Worm (Caenorhabditis elegans) whole organism, young adult: ENCODE results near the gene R10E9.4.

Source experiments
- B0019.2 ChIP-seq: fragments of 200-800 bp; sonication (Bioruptor generic); conservative IDR thresholded peaks from 2 replicates; pipeline ENCODE4 v1.3.6; 2022; ENCODE audit warnings: missing genetic modification reagents, missing genetic modification characterization, missing compliant biosample characterization
- C17E4.6 ChIP-seq: fragments of 200-800 bp; sonication (Bioruptor generic); IDR thresholded peaks from 2 replicates; pipeline ENCODE4 v1.3.6; 2022; ENCODE audit warnings: missing genetic modification reagents, missing genetic modification characterization, missing compliant biosample characterization
- F10E7.11 ChIP-seq: sonication (generic microtip); optimal IDR thresholded peaks from 2 replicates; lab custom pipeline; 2017; ENCODE audit warnings: mild to moderate bottlenecking, missing genetic modification characterization, moderate library complexity, missing compliant biosample characterization
- F22D6.2 ChIP-seq: sonication (generic microtip); optimal IDR thresholded peaks from 2 replicates; lab custom pipeline; 2016; ENCODE audit warnings: mild to moderate bottlenecking, missing genetic modification characterization, missing compliant biosample characterization
- F23B12.7 ChIP-seq: sonication (generic microtip); optimal IDR thresholded peaks from 2 replicates; lab custom pipeline; 2017; ENCODE audit warnings: missing genetic modification characterization, mild to moderate bottlenecking, missing compliant biosample characterization, antibody characterized with exemption, moderate library complexity; ENCODE audit not compliant: insufficient read depth
- F33H1.4 ChIP-seq: fragments of 200-800 bp; sonication (Bioruptor generic); IDR thresholded peaks from 2 replicates; pipeline ENCODE4 v1.3.6; 2022; ENCODE audit warnings: missing genetic modification reagents, missing genetic modification characterization, missing compliant biosample characterization
- F37B4.10 ChIP-seq: fragments of 200-800 bp; sonication (Bioruptor generic); IDR thresholded peaks from 2 replicates; pipeline ENCODE4 v1.3.6; 2022; ENCODE audit warnings: missing genetic modification characterization, missing compliant biosample characterization
- F49E8.2 ChIP-seq: sonication (generic microtip); optimal IDR thresholded peaks from 3 replicates; lab custom pipeline; 2017; ENCODE audit warnings: missing genetic modification characterization, mild to moderate bottlenecking, missing compliant biosample characterization, antibody characterized with exemption, moderate library complexity; ENCODE audit not compliant: insufficient read depth
- F57A8.1 ChIP-seq: fragments of 200-800 bp; sonication (Bioruptor generic); optimal IDR thresholded peaks from 2 replicates; lab custom pipeline; 2018; ENCODE audit warnings: mild to moderate bottlenecking, missing genetic modification characterization, moderate library complexity, missing compliant biosample characterization
- T07F8.4 ChIP-seq: sonication (generic microtip); optimal IDR thresholded peaks from 2 replicates; lab custom pipeline; 2016; ENCODE audit warnings: mild to moderate bottlenecking, missing genetic modification characterization, moderate library complexity, missing compliant biosample characterization
- Y56A3A.18 ChIP-seq: fragments of 200-800 bp; sonication (Bioruptor generic); IDR thresholded peaks from 2 replicates; pipeline ENCODE4 v1.3.6; 2022; ENCODE audit warnings: missing genetic modification reagents, missing genetic modification characterization, missing compliant biosample characterization
- akir-1 ChIP-seq: fragments of 200-800 bp; sonication (Bioruptor generic); optimal IDR thresholded peaks from 2 replicates; lab custom pipeline; 2018; ENCODE audit warnings: mild to moderate bottlenecking, missing genetic modification characterization, moderate library complexity, missing compliant biosample characterization
- aptf-2 ChIP-seq: fragments of 200-800 bp; sonication (Bioruptor generic); conservative IDR thresholded peaks from 2 replicates; pipeline ENCODE4 v1.3.6; 2022; ENCODE audit warnings: missing genetic modification reagents, missing genetic modification characterization, missing compliant biosample characterization
- attf-3 ChIP-seq: fragments of 200-800 bp; sonication (Bioruptor generic); conservative IDR thresholded peaks from 2 replicates; pipeline ENCODE4 v1.3.6; 2022; ENCODE audit warnings: missing genetic modification reagents, missing genetic modification characterization, missing compliant biosample characterization
- bed-1 ChIP-seq: fragments of 200-800 bp; sonication (Bioruptor generic); IDR thresholded peaks from 2 replicates; pipeline ENCODE4 v1.3.6; 2022; ENCODE audit warnings: missing genetic modification reagents, missing genetic modification characterization, missing compliant biosample characterization
- ccch-3 ChIP-seq: fragments of 200-800 bp; sonication (Bioruptor generic); optimal IDR thresholded peaks from 2 replicates; lab custom pipeline; 2018; ENCODE audit warnings: mild to moderate bottlenecking, missing genetic modification characterization, missing compliant biosample characterization
- cebp-1 ChIP-seq, 2 experiments: fragments of 200-800 bp in 1 of 2; sonication (Bioruptor generic) in 1 of 2; sonication (generic microtip) in 1 of 2; IDR thresholded peaks in 1 of 2; optimal IDR thresholded peaks in 1 of 2; 2 replicates each; pipeline versions ENCODE4 v1.3.6 to Lab custom; 2017 to 2022; ENCODE audit warnings: missing compliant biosample characterization in 2 of 2, missing genetic modification characterization in 2 of 2, mild to moderate bottlenecking in 1 of 2, missing genetic modification reagents in 1 of 2, moderate library complexity in 1 of 2
- ets-4 ChIP-seq: fragments of 200-800 bp; sonication (Bioruptor generic); optimal IDR thresholded peaks from 2 replicates; lab custom pipeline; 2018; ENCODE audit warnings: mild to moderate bottlenecking, missing genetic modification characterization, missing compliant biosample characterization
- fkh-3 ChIP-seq: sonication (generic microtip); optimal IDR thresholded peaks from 2 replicates; lab custom pipeline; 2016; ENCODE audit warnings: mild to moderate bottlenecking, missing genetic modification characterization, missing compliant biosample characterization
- him-1 ChIP-seq: sonication (generic microtip); optimal IDR thresholded peaks from 2 replicates; lab custom pipeline; 2016; ENCODE audit warnings: missing genotype, missing genetic modification reagents, missing genetic modification characterization, missing compliant biosample characterization
- lag-1 ChIP-seq: fragments of 200-800 bp; sonication (Bioruptor generic); IDR thresholded peaks from 2 replicates; pipeline ENCODE4 v1.3.6; 2022; ENCODE audit warnings: missing genetic modification reagents, missing genetic modification characterization, missing compliant biosample characterization
- let-526 ChIP-seq: fragments of 200-800 bp; sonication (Bioruptor generic); IDR thresholded peaks from 2 replicates; pipeline ENCODE4 v1.3.6; 2022; ENCODE audit warnings: missing genetic modification reagents, missing genetic modification characterization, missing compliant biosample characterization
- let-607 ChIP-seq, 2 experiments: fragments of 200-800 bp in 1 of 2; sonication (Bioruptor generic) in 1 of 2; sonication (generic microtip) in 1 of 2; optimal IDR thresholded peaks; 2 replicates each; lab custom pipeline; 2016 to 2018; ENCODE audit warnings: mild to moderate bottlenecking in 2 of 2, missing compliant biosample characterization in 2 of 2, missing genetic modification characterization in 2 of 2, moderate library complexity in 2 of 2, missing genotype in 1 of 2
- lin-35 ChIP-seq, 3 experiments: fragments of 150-350 bp in 2 of 3; sonication (generic microtip) in 1 of 3; optimal IDR thresholded peaks; 2 replicates each; lab custom pipeline; 2014 to 2018; ENCODE audit warnings: missing biosample characterization in 3 of 3, missing genetic modification characterization in 3 of 3, missing genetic modification reagents in 3 of 3
- lin-54 ChIP-seq: fragments of 200-800 bp; sonication (Bioruptor generic); optimal IDR thresholded peaks from 2 replicates; lab custom pipeline; 2018; ENCODE audit warnings: mild to moderate bottlenecking, missing genetic modification characterization, missing compliant biosample characterization
- lsl-1 ChIP-seq: fragments of 200-800 bp; sonication (Bioruptor generic); optimal IDR thresholded peaks from 2 replicates; lab custom pipeline; 2018; ENCODE audit warnings: mild to moderate bottlenecking, missing genetic modification characterization, moderate library complexity, missing compliant biosample characterization
- madf-10 ChIP-seq: sonication (generic microtip); optimal IDR thresholded peaks from 2 replicates; lab custom pipeline; 2016; ENCODE audit warnings: mild to moderate bottlenecking, missing genetic modification characterization, missing compliant biosample characterization
- madf-3 ChIP-seq: fragments of 200-800 bp; sonication (Bioruptor generic); IDR thresholded peaks from 2 replicates; pipeline ENCODE4 v1.3.6; 2022; ENCODE audit warnings: missing genetic modification reagents, missing genetic modification characterization, missing compliant biosample characterization
- madf-8 ChIP-seq: fragments of 200-800 bp; sonication (Bioruptor generic); conservative IDR thresholded peaks from 2 replicates; pipeline ENCODE4 v1.3.6; 2022; ENCODE audit warnings: missing genetic modification reagents, missing genetic modification characterization, missing compliant biosample characterization
- nfya-2 ChIP-seq: fragments of 200-800 bp; sonication (Bioruptor generic); IDR thresholded peaks from 2 replicates; pipeline ENCODE4 v1.3.6; 2022; ENCODE audit warnings: missing genetic modification reagents, missing genetic modification characterization, missing compliant biosample characterization
- nhr-120 ChIP-seq: fragments of 200-800 bp; sonication (Bioruptor generic); IDR thresholded peaks from 2 replicates; pipeline ENCODE4 v1.3.6; 2022; ENCODE audit warnings: missing genetic modification characterization, missing compliant biosample characterization
- nhr-27 ChIP-seq: fragments of 200-800 bp; sonication (Bioruptor generic); optimal IDR thresholded peaks from 2 replicates; lab custom pipeline; 2018; ENCODE audit warnings: mild to moderate bottlenecking, missing genetic modification characterization, moderate library complexity, missing compliant biosample characterization
- pha-4 ChIP-seq: fragments of 150-350 bp; sonication (generic microtip); optimal IDR thresholded peaks from 2 replicates; lab custom pipeline; 2014; ENCODE audit warnings: missing biosample characterization, missing genetic modification reagents, missing genetic modification characterization
- rpc-1 ChIP-seq, 2 experiments: fragments of 150-350 bp in 1 of 2; sonication (generic microtip) in 1 of 2; optimal IDR thresholded peaks; 2 replicates each; lab custom pipeline; 2014 to 2018; ENCODE audit warnings: missing biosample characterization in 1 of 2, missing genetic modification characterization in 1 of 2, missing genetic modification reagents in 1 of 2, missing genotype in 1 of 2
- snpc-3.4 ChIP-seq: sonication (generic microtip); optimal IDR thresholded peaks from 2 replicates; lab custom pipeline; 2017; ENCODE audit warnings: missing genetic modification characterization, mild to moderate bottlenecking, missing compliant biosample characterization, antibody characterized with exemption, moderate library complexity, missing genotype, missing genetic modification reagents
- somi-1 ChIP-seq: fragments of 200-800 bp; sonication (Bioruptor generic); optimal IDR thresholded peaks from 2 replicates; lab custom pipeline; 2018; ENCODE audit warnings: mild to moderate bottlenecking, missing genetic modification characterization, missing compliant biosample characterization
- sptf-2 ChIP-seq: fragments of 200-800 bp; sonication (Bioruptor generic); optimal IDR thresholded peaks from 2 replicates; lab custom pipeline; 2018; ENCODE audit warnings: mild to moderate bottlenecking, missing genetic modification characterization, missing compliant biosample characterization
- tbx-9 ChIP-seq: sonication (generic microtip); optimal IDR thresholded peaks from 2 replicates; lab custom pipeline; 2016; ENCODE audit warnings: borderline replicate concordance, missing genetic modification characterization, inconsistent platforms, missing compliant biosample characterization
- tlf-1 ChIP-seq: fragments of 200-800 bp; sonication (Bioruptor generic); optimal IDR thresholded peaks from 2 replicates; lab custom pipeline; 2018; ENCODE audit warnings: mild to moderate bottlenecking, missing genetic modification characterization, missing compliant biosample characterization
- unc-130 ChIP-seq: sonication (generic microtip); optimal IDR thresholded peaks from 2 replicates; lab custom pipeline; 2016; ENCODE audit warnings: missing genetic modification reagents, missing genetic modification characterization, missing compliant biosample characterization
- unc-62 ChIP-seq: fragments of 150-350 bp; optimal IDR thresholded peaks from 2 replicates; lab custom pipeline; 2014; ENCODE audit warnings: missing biosample characterization, missing genetic modification reagents, missing genetic modification characterization
- zim-3 ChIP-seq: sonication (generic microtip); optimal IDR thresholded peaks from 2 replicates; lab custom pipeline; 2017; ENCODE audit warnings: mild to moderate bottlenecking, missing genetic modification characterization, moderate library complexity, missing compliant biosample characterization
- ztf-26 ChIP-seq: sonication (generic microtip); optimal IDR thresholded peaks from 2 replicates; lab custom pipeline; 2017; ENCODE audit warnings: missing genetic modification characterization, missing compliant biosample characterization
- ztf-3 ChIP-seq: fragments of 200-800 bp; sonication (Bioruptor generic); optimal IDR thresholded peaks from 2 replicates; lab custom pipeline; 2018; ENCODE audit warnings: mild to moderate bottlenecking, missing genetic modification characterization, missing compliant biosample characterization

Gene R10E9.4

DNA sequence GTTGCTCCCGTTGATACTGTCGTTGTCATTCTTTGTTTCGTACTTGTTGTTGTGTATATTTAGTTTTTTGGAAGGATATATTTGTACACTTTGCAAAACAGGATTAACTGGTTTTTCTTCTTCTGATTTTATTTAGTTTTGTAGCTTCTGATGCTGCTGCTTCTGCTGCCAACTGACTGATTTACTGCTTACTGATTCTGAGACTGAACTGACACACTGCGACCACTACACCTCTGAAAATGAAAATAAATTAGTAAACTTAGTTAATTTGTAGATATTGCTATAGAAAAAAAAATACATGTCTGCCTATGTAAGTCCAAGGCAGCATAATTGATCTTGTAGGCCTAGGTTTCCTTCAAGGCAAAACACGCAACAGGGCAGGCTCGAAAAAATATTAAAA is at the start of gene R10E9.4:
Gene R10E9.4, minus strand, starts transcription at position 101 of the 400 bp plus-strand sequence.
- TF ChIP-seq F23B12.7 (no peak), ccch-3 (GFP tag; lab: Kevin White, UChicago) (no peak), ztf-26 (tag; lab: Kevin White, UChicago) (no peak), sptf-2 (GFP tag; lab: Kevin White, UChicago) (no peak), ztf-3 (no peak), ets-4 (no peak), lin-54 (GFP tag; lab: Kevin White, UChicago) (no peak), C17E4.6 (GFP tag; lab: Robert Waterston, UW) (no peak), tlf-1 (GFP tag; lab: Kevin White, UChicago) (no peak), him-1 (tag; lab: Kevin White, UChicago) (no peak), B0019.2 (GFP tag; lab: Robert Waterston, UW) (no peak), nhr-120 (GFP tag; lab: Robert Waterston, UW) (no peak)

DNA sequence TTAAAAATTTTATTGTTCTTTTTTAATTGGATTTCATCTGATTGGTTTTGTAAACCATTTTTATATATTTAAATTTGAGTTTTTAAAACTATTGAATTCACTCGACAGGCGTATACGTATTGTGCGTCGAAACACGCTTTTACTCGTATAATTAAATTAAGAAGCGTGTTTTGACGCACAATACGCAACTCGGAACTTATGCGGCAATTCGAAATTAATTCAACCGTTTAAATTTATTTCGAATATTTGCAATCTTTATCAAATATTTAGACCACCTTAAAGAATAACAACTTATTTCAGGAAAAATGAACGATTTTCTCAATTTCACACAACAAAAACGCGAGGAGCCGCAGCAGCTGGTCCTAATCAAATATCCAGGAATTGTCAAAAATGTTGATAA is 49.3 kb upstream of the R10E9.4 start, which contains the start of gene tftc-5:
Gene tftc-5, plus strand, starts transcription at position 301 of the 400 bp plus-strand sequence.
- no peak for TF ChIP-seq zim-3
- no peak for TF ChIP-seq F22D6.2
- peak; percentile 7 for TF ChIP-seq snpc-3.4
- no peak for TF ChIP-seq attf-3 (GFP tag; lab: Robert Waterston, UW)

DNA sequence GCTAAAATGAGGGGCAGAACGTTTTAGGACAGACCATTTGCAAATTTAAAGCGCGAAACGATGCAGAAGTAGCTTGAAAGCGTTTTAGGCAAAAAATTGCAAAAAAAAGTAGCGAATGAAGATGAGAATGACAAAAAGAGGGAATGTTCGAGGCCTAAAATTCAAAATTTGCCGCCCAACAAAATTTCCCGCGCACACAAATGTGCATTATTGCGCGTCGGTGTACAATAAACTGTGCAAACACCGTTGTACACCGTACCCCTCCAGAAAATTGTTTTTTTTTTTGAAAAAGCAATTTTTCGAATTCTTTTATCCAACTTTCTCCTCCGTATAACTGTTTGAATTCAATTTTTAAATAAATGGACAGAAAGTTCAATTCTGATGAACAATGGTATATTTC is 47.2 kb upstream of the R10E9.4 start, which contains the start of gene snpc-3.4:
Gene snpc-3.4, plus strand, starts transcription at position 237 of the 400 bp plus-strand sequence.
- TF ChIP-seq F57A8.1 (no peak), nfya-2 (GFP tag; lab: Robert Waterston, UW) (no peak), cebp-1 (GFP tag; IDR thresholded peaks at IDR 0.05; lab: Robert Waterston, UW) (no peak), cebp-1 (tag; optimal IDR thresholded peaks at IDR 0.05; lab: Kevin White, UChicago) (peak; percentile 53), F37B4.10 (0 out of 2 replicates have a peak, but pooled peaks have one; percentile 20), somi-1 (GFP tag; lab: Kevin White, UChicago) (no peak), tbx-9 (tag; lab: Kevin White, UChicago) (no peak), F33H1.4 (GFP tag; lab: Robert Waterston, UW) (peak; percentile 86), madf-8 (GFP tag; lab: Robert Waterston, UW) (peak; percentile 96), T07F8.4 (tag; lab: Kevin White, UChicago) (no peak), let-526 (no peak), pha-4 (tag; lab: Kevin White, UChicago) (no peak), bed-1 (GFP tag; lab: Robert Waterston, UW) (no peak), rpc-1 (optimal IDR thresholded peaks at IDR 0.05; lab: Kevin White, UChicago) (peak; percentile 9), rpc-1 (tag; optimal IDR thresholded peaks at IDR 0.05; lab: Kevin White, UChicago) (no peak), madf-10 (tag; lab: Kevin White, UChicago) (no peak), aptf-2 (GFP tag; lab: Robert Waterston, UW) (no peak), madf-3 (GFP tag; lab: Robert Waterston, UW) (peak; percentile 95), F10E7.11 (tag; lab: Kevin White, UChicago) (no peak), unc-130 (peak; percentile 81), Y56A3A.18 (GFP tag; lab: Robert Waterston, UW) (no peak), akir-1 (GFP tag; lab: Kevin White, UChicago) (no peak), F49E8.2 (peak; percentile 81), nhr-27 (no peak), lin-35 (GFP tag; optimal IDR thresholded peaks at IDR 0.05; lab: Kevin White, UChicago) (peak; percentile 68 to 87 (median 83)), lsl-1 (GFP tag; lab: Kevin White, UChicago) (peak; percentile 96), B0019.2 (GFP tag; lab: Robert Waterston, UW) (peak; percentile 97), let-607 (tag; optimal IDR thresholded peaks at IDR 0.05; lab: Kevin White, UChicago) (no peak), ztf-3 (no peak), unc-62 (GFP tag; lab: Kevin White, UChicago) (no peak), sptf-2 (GFP tag; lab: Kevin White, UChicago) (no peak), lag-1 (GFP tag; lab: Robert Waterston, UW) (no peak), fkh-3 (no peak)
